Worm (Caenorhabditis elegans): ENCODE measurements around the gene pin-2.
A peak's percentile ranks its signal among the peaks of the same experiment; 100 is the strongest.
"Not testable (repeated sequence)": the region's sequence is repeated elsewhere in the genome, so short reads cannot be mapped to it uniquely, and the experiment has no call there.

pin-2 gene

ce11 chrIV:12783165-12783564, 10.5 kb upstream of the pin-2 start:
- peak in 1 of 2 experiments; percentile 71 for TF ChIP-seq unc-62 (GFP tag; optimal IDR thresholded peaks at IDR 0.05 in 1 of 2)
- TF ChIP-seq unc-62 (tag; optimal IDR thresholded peaks at IDR 0.05) = no peak
- no peak for TF ChIP-seq ceh-82 (tag; optimal IDR thresholded peaks at IDR 0.05)
- TF ChIP-seq Y5F2A.4 (GFP tag; optimal IDR thresholded peaks at IDR 0.05) = no peak

DNA sequence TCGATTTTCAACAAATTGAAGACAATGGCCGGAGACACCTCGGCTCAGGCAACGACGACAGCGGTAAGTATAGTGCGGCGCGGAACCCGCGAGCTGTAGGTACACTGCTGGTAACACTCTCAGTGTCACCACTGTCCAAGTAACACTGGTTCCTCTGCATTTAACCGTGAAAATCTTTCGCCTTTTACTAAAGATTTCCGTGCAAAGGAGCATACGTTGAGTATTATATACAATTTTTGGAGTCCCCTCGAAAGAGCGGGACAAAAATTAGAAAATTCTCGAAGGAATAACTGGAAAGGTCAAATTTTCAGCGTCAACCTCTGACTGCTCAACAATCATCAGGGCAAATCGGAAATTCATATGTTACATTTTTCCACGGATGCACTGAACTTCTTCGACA, 7.7 kb upstream of the pin-2 start:
- TF ChIP-seq ceh-62 (tag; optimal IDR thresholded peaks at IDR 0.05) (no peak), mdt-29 (GFP tag; IDR thresholded peaks at IDR 0.05) (peak; percentile 42; the same call in 1 of the 2 replicates), snpc-1.2 (GFP tag; IDR thresholded peaks at IDR 0.05) (peak; percentile 92), lin-38 (GFP tag; IDR thresholded peaks at IDR 0.05) (peak; percentile 33; the same call in 1 of the 2 replicates), snpc-4 (tag; optimal IDR thresholded peaks at IDR 0.05) (peak; percentile 19), zag-1 (tag; optimal IDR thresholded peaks at IDR 0.05) (no peak), hlh-30 (tag; optimal IDR thresholded peaks at IDR 0.05; ENCODE audit: insufficient read depth) (no peak), Y48G9A.11 (GFP tag; IDR thresholded peaks at IDR 0.05) (peak; percentile 36; the same call in 1 of the 2 replicates), F49E8.2 (tag; optimal IDR thresholded peaks at IDR 0.05; ENCODE audit: borderline replicate concordance) (peak; percentile 75), unc-39 (tag; optimal IDR thresholded peaks at IDR 0.05) (no peak)

DNA sequence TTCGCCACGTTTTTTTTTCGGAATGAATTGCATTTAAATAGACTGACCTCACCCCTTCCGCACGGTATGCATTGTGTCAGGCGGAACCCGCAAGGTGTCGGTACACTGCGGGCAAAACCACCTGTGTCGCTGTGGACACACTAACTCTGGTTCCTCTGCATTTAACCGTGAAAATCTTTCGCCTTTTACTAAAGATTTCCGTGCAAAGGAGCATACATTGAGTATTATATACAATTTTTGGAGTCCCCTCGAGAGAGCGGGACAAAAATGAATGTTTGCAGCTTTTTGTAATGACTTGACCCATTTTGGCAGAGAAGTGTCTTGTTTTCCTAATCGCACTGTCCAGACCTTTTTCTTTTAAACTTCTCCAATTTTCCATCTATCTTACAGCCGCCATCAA, 6.7 kb upstream of the pin-2 start:
- peak; percentile 11 for TF ChIP-seq hlh-11 (tag; optimal IDR thresholded peaks at IDR 0.05)
- peak; percentile 95 for TF ChIP-seq snpc-1.2 (GFP tag; IDR thresholded peaks at IDR 0.05)
- not testable (repeated sequence) for TF ChIP-seq daf-16 (GFP tag; optimal IDR thresholded peaks at IDR 0.05)
- TF ChIP-seq daf-16 (tag; optimal IDR thresholded peaks at IDR 0.05) = peak; percentile 16
- 0 out of 2 replicates have a peak, but pooled peaks have one; percentile 13 for TF ChIP-seq lim-7 (GFP tag; IDR thresholded peaks at IDR 0.05)
- TF ChIP-seq nhr-102 (tag; optimal IDR thresholded peaks at IDR 0.05) = peak; percentile 46
- 0 out of 2 replicates have a peak, but pooled peaks have one; percentile 41 for TF ChIP-seq arid-1 (GFP tag; conservative IDR thresholded peaks at IDR 0.05)
- peak; percentile 43 for TF ChIP-seq unc-130 (GFP tag; optimal IDR thresholded peaks at IDR 0.05)
- TF ChIP-seq lin-38 (GFP tag; IDR thresholded peaks at IDR 0.05) = peak; percentile 48; the same call in 1 of the 2 replicates
- 0 out of 2 replicates have a peak, but pooled peaks have one; percentile 35 for TF ChIP-seq lin-1 (GFP tag; IDR thresholded peaks at IDR 0.05)
- peak; percentile 62 for TF ChIP-seq T26A8.4 (GFP tag; IDR thresholded peaks at IDR 0.05)
- peak; percentile 49 for TF ChIP-seq mes-2 (tag; optimal IDR thresholded peaks at IDR 0.05; ENCODE audit: poor library complexity, severe bottlenecking)
- TF ChIP-seq Y48G9A.11 (GFP tag; IDR thresholded peaks at IDR 0.05) = peak; percentile 55; the same call in 1 of the 2 replicates
- TF ChIP-seq snpc-4 (tag; optimal IDR thresholded peaks at IDR 0.05) = peak; percentile 55
- TF ChIP-seq mdt-29 (GFP tag; IDR thresholded peaks at IDR 0.05) = 0 out of 2 replicates have a peak, but pooled peaks have one; percentile 45
- TF ChIP-seq F49E8.2 (tag; optimal IDR thresholded peaks at IDR 0.05; ENCODE audit: borderline replicate concordance) = peak; percentile 72

ce11 chrIV:12789088-12789487, 4.6 kb upstream of the pin-2 start, which contains the start of gene F07C6.3:
Gene F07C6.3 (plus strand): TSS chrIV:12789235.
- TF ChIP-seq mxl-2 (GFP tag; conservative IDR thresholded peaks at IDR 0.05) (no peak), aha-1 (tag) (peak; percentile 97)

DNA sequence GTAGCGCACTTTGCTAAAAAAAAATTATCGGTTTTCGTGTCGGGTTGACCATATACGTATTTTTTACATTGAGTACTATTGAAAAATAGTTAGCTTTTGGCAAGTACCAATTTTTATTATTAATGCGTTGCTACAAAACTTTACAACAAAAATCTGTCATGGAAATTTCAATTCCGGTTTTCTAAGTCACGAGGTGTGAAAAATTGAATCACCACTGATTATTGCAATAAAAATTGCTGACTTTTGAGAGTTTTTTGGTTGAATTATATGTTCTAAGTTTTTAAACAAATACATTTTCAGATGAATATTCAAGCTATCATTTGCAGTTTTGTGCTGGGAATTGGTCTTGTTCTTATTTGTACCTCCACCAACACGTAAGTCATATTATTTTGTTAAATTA, 2.8 kb upstream of the pin-2 start, which contains the start of gene F07C6.2:
TSS of gene F07C6.2 (plus strand) at position 301 of the 400 bp plus-strand sequence.
- TF ChIP-seq saeg-2 (GFP tag; IDR thresholded peaks at IDR 0.05) = no peak
- no peak for TF ChIP-seq ctbp-1 (GFP tag; IDR thresholded peaks at IDR 0.05)
- TF ChIP-seq pha-4 (GFP tag; IDR thresholded peaks at IDR 0.05) = no peak
- no peak for TF ChIP-seq pha-4 (tag; optimal IDR thresholded peaks at IDR 0.05)
- TF ChIP-seq php-3 (GFP tag; IDR thresholded peaks at IDR 0.05) = no peak
- no peak for TF ChIP-seq F10B5.3 (tag; optimal IDR thresholded peaks at IDR 0.05)
- TF ChIP-seq hlh-30 (tag; optimal IDR thresholded peaks at IDR 0.05; ENCODE audit: insufficient read depth) = no peak
- no peak for TF ChIP-seq tra-1 (GFP tag; IDR thresholded peaks at IDR 0.05)
- no peak for TF ChIP-seq dmd-8 (GFP tag; IDR thresholded peaks at IDR 0.05)
- TF ChIP-seq attf-4 (tag; optimal IDR thresholded peaks at IDR 0.05) = no peak
- TF ChIP-seq nhr-77 (tag; optimal IDR thresholded peaks at IDR 0.05) = no peak
- no peak for TF ChIP-seq dve-1 (tag; optimal IDR thresholded peaks at IDR 0.05; ENCODE audit: insufficient read depth)
- TF ChIP-seq set-16 (GFP tag; IDR thresholded peaks at IDR 0.05) = no peak
- TF ChIP-seq arid-1 (GFP tag; conservative IDR thresholded peaks at IDR 0.05) = no peak
- no peak for TF ChIP-seq nhr-48 (tag; optimal IDR thresholded peaks at IDR 0.05)
- no peak for TF ChIP-seq lin-13 (GFP tag; optimal IDR thresholded peaks at IDR 0.05)
- TF ChIP-seq T26A8.4 (GFP tag; IDR thresholded peaks at IDR 0.05) = no peak
- no peak for TF ChIP-seq cey-2 (tag; optimal IDR thresholded peaks at IDR 0.05; ENCODE audit: borderline replicate concordance, insufficient read depth)
- TF ChIP-seq nhr-10 (tag; optimal IDR thresholded peaks at IDR 0.05) = no peak
- no peak for TF ChIP-seq ces-1 (GFP tag; optimal IDR thresholded peaks at IDR 0.05)

All from whole organism, L4 larva.